Worm (Caenorhabditis elegans): ENCODE measurements around the gene T24H7.8.

The T24H7.8 gene

DNA sequence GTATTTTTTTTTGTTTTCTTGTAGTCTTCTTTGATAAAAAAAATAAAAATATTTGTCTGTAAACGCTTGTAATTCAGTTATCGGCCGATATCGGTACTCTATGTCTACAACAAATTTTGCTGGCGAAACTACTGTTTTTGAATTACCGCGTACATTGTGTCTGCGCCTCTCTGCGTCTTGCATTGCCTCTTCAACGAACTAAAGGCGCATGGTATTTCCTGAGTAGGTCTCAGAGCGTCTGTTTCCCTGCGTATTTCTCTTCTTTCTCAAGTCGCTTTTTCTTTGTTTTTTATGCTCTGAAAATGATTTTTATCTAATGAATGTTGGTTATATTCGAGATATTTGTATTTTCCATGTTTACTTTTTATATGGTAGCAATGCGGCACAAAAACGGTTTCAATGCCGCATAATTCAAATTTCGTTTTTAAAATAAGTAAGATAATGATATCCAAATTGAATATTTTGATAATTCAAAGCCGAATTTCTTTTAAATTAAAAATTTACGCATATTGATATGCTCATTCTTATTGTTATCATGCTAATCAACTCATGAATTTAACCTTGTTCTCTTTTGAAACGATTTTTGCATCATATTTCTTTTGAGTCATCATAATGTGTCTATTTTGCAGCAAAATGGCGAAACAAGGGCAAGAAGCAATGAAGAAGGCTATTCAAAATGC is 9.1 kb downstream of the T24H7.8 start, which contains the start of gene phb-2:
phb-2 (plus strand) TSS at position 630 of the 680 bp plus-strand sequence.
- TF ChIP-seq ama-1 (optimal IDR thresholded peaks at IDR 0.05) (no peak), ama-1 (GFP tag; optimal IDR thresholded peaks at IDR 0.05) (peak in 1 of 2 experiments; percentile 32), madf-6 (GFP tag; IDR thresholded peaks at IDR 0.05) (peak; percentile 55), nfyb-1 (GFP tag; IDR thresholded peaks at IDR 0.05) (peak; percentile 58; the same call in 1 of the 2 replicates), ceh-79 (tag; optimal IDR thresholded peaks at IDR 0.05) (no peak), sea-2 (GFP tag; IDR thresholded peaks at IDR 0.05) (no peak), lin-35 (GFP tag; optimal IDR thresholded peaks at IDR 0.05) (peak in 2 of 3 experiments; percentile 2 to 90), rec-8 (tag; optimal IDR thresholded peaks at IDR 0.05) (no peak), tbp1 (GFP tag; optimal IDR thresholded peaks at IDR 0.05) (peak; percentile 49), nhr-80 (tag; optimal IDR thresholded peaks at IDR 0.05) (peak; percentile 13), K12H6.12 (tag; optimal IDR thresholded peaks at IDR 0.05) (peak; percentile 25), bed-2 (GFP tag; IDR thresholded peaks at IDR 0.05) (no peak), rcor-1 (GFP tag; IDR thresholded peaks at IDR 0.05) (peak; percentile 31; the same call in 1 of the 2 replicates), ets-4 (GFP tag; optimal IDR thresholded peaks at IDR 0.05) (no peak), madf-8 (GFP tag; conservative IDR thresholded peaks at IDR 0.05) (0 out of 2 replicates have a peak, but pooled peaks have one; percentile 25), ceh-91 (GFP tag; IDR thresholded peaks at IDR 0.05) (peak; percentile 52), ceh-27 (GFP tag; optimal IDR thresholded peaks at IDR 0.05) (peak; percentile 68), Y67H2A.10 (GFP tag; conservative IDR thresholded peaks at IDR 0.05) (no peak), lin-26 (GFP tag; IDR thresholded peaks at IDR 0.05) (peak; percentile 26; the same call in 1 of the 2 replicates), hrde-1 (tag; optimal IDR thresholded peaks at IDR 0.05; ENCODE audit: borderline replicate concordance) (no peak), Y53G8AR.9 (GFP tag; conservative IDR thresholded peaks at IDR 0.05) (0 out of 2 replicates have a peak, but pooled peaks have one; percentile 29), F39B2.1 (GFP tag; IDR thresholded peaks at IDR 0.05) (no peak), chd-7 (tag; optimal IDR thresholded peaks at IDR 0.05) (no peak), pbrm-1 (GFP tag; IDR thresholded peaks at IDR 0.05) (peak; percentile 48; the same call in 1 of the 2 replicates), aptf-2 (GFP tag; conservative IDR thresholded peaks at IDR 0.05) (no peak), tbx-9 (tag; optimal IDR thresholded peaks at IDR 0.05; ENCODE audit: borderline replicate concordance) (no peak), B0035.1 (tag; optimal IDR thresholded peaks at IDR 0.05) (no peak), lin-54 (GFP tag; optimal IDR thresholded peaks at IDR 0.05) (peak; percentile 93), ceh-100 (GFP tag; IDR thresholded peaks at IDR 0.05) (peak; percentile 41; the same call in 1 of the 2 replicates), lag-1 (GFP tag; IDR thresholded peaks at IDR 0.05) (no peak), snpc-4 (GFP tag; optimal IDR thresholded peaks at IDR 0.05) (no peak), snpc-4 (tag; optimal IDR thresholded peaks at IDR 0.05) (peak; percentile 5 to 51 (median 15)), Y56A3A.18 (GFP tag; IDR thresholded peaks at IDR 0.05) (no peak), C17E4.6 (GFP tag; IDR thresholded peaks at IDR 0.05) (peak; percentile 39; the same call in 1 of the 2 replicates), dpff-1 (tag; optimal IDR thresholded peaks at IDR 0.05) (no peak), nhr-120 (GFP tag; IDR thresholded peaks at IDR 0.05) (no peak), let-607 (tag; optimal IDR thresholded peaks at IDR 0.05) (no peak), snpc-1.3 (tag; optimal IDR thresholded peaks at IDR 0.05; ENCODE audit: insufficient read depth) (peak; percentile 64), let-526 (GFP tag; IDR thresholded peaks at IDR 0.05) (0 out of 2 replicates have a peak, but pooled peaks have one; percentile 7), F49E8.2 (tag; optimal IDR thresholded peaks at IDR 0.05; ENCODE audit: insufficient read depth) (peak; percentile 17), nhr-90 (tag; optimal IDR thresholded peaks at IDR 0.05) (no peak), K11D2.4 (GFP tag; IDR thresholded peaks at IDR 0.05) (no peak), pha-4 (tag; optimal IDR thresholded peaks at IDR 0.05) (peak; percentile 51), atf-7 (tag; optimal IDR thresholded peaks at IDR 0.05) (no peak), die-1 (tag; optimal IDR thresholded peaks at IDR 0.05) (peak; percentile 0), F37B4.10 (GFP tag; IDR thresholded peaks at IDR 0.05) (no peak), Y53F4B.3 (GFP tag; IDR thresholded peaks at IDR 0.05) (no peak)
